Fruit fly (Drosophila melanogaster): ENCODE measurements around the gene CG17477.
A peak's percentile ranks its signal among the peaks of the same experiment; 100 is the strongest.

The CG17477 gene

dm6 chr3R:17087977-17088618, 38.6 kb downstream of the CG17477 start, which contains the start of gene cal1 (continued):
- TF ChIP-seq btn (GFP tag; optimal IDR thresholded peaks at IDR 0.05): no peak
- TF ChIP-seq Optix (GFP tag; IDR thresholded peaks at IDR 0.05): no peak
- peak; percentile 77 for TF ChIP-seq Sin3A (optimal IDR thresholded peaks at IDR 0.05)
- peak; percentile 15 for TF ChIP-seq Ets97D (GFP tag; optimal IDR thresholded peaks at IDR 0.05)
- no peak for TF ChIP-seq HLH3B (GFP tag; IDR thresholded peaks at IDR 0.05)
- no peak for TF ChIP-seq H2.0 (GFP tag; IDR thresholded peaks at IDR 0.05)
- TF ChIP-seq CG2712 (tag; optimal IDR thresholded peaks at IDR 0.05): peak; percentile 51
- no peak for TF ChIP-seq dmrt99B (tag; optimal IDR thresholded peaks at IDR 0.05)
- TF ChIP-seq E2f2 (GFP tag; IDR thresholded peaks at IDR 0.05): peak; percentile 97
- TF ChIP-seq CG14667 (GFP tag; IDR thresholded peaks at IDR 0.05): no peak
- no peak for TF ChIP-seq gce (GFP tag; IDR thresholded peaks at IDR 0.05)
- TF ChIP-seq CG4617 (GFP tag; optimal IDR thresholded peaks at IDR 0.05; ENCODE audit: borderline replicate concordance): peak; percentile 51
- TF ChIP-seq CG33213 (GFP tag; optimal IDR thresholded peaks at IDR 0.05): no peak
- TF ChIP-seq pfk (GFP tag; optimal IDR thresholded peaks at IDR 0.05): no peak
- TF ChIP-seq CG8765 (GFP tag; IDR thresholded peaks at IDR 0.05): no peak
- TF ChIP-seq Hsf (GFP tag; optimal IDR thresholded peaks at IDR 0.05): no peak
- no peak for TF ChIP-seq CG4854 (GFP tag; optimal IDR thresholded peaks at IDR 0.05)
- TF ChIP-seq eyg (GFP tag; optimal IDR thresholded peaks at IDR 0.05): no peak
- TF ChIP-seq B-H1 (GFP tag; IDR thresholded peaks at IDR 0.05): no peak
- TF ChIP-seq CG10654 (GFP tag; optimal IDR thresholded peaks at IDR 0.05): no peak
- TF ChIP-seq CG3163 (GFP tag; optimal IDR thresholded peaks at IDR 0.05): no peak
- no peak for TF ChIP-seq sim (GFP tag; IDR thresholded peaks at IDR 0.05)
- no peak for TF ChIP-seq CG7745 (tag; optimal IDR thresholded peaks at IDR 0.05)
- no peak for TF ChIP-seq ems (GFP tag; optimal IDR thresholded peaks at IDR 0.05)
- TF ChIP-seq wor (GFP tag; IDR thresholded peaks at IDR 0.05): no peak
- TF ChIP-seq Gug (GFP tag; IDR thresholded peaks at IDR 0.05): no peak
- no peak for TF ChIP-seq crc (GFP tag; optimal IDR thresholded peaks at IDR 0.05)
- peak; percentile 28 for TF ChIP-seq CG12391 (tag; optimal IDR thresholded peaks at IDR 0.05)
- TF ChIP-seq pan (optimal IDR thresholded peaks at IDR 0.05): no peak
- TF ChIP-seq pan (GFP tag; optimal IDR thresholded peaks at IDR 0.05 in 1 of 2, IDR thresholded peaks at IDR 0.05 in 1 of 2): no peak
- no peak for TF ChIP-seq CG12236 (GFP tag; optimal IDR thresholded peaks at IDR 0.05)
- TF ChIP-seq Ptx1 (GFP tag; IDR thresholded peaks at IDR 0.05): no peak
- no peak for TF ChIP-seq CG1233 (GFP tag; optimal IDR thresholded peaks at IDR 0.05)
- no peak for TF ChIP-seq CG11456 (GFP tag; IDR thresholded peaks at IDR 0.05)
- peak; percentile 70 for TF ChIP-seq trem (tag; optimal IDR thresholded peaks at IDR 0.05)
- peak; percentile 65 for TF ChIP-seq gfzf (GFP tag; optimal IDR thresholded peaks at IDR 0.05)
- TF ChIP-seq ro (GFP tag; IDR thresholded peaks at IDR 0.05): no peak
- TF ChIP-seq HLH54F (GFP tag; optimal IDR thresholded peaks at IDR 0.05): no peak
- no peak for TF ChIP-seq unc-4 (GFP tag; IDR thresholded peaks at IDR 0.05; ENCODE audit: partially characterized antibody)
- no peak for TF ChIP-seq CG4360 (GFP tag; IDR thresholded peaks at IDR 0.05)
- TF ChIP-seq CG14014 (GFP tag; IDR thresholded peaks at IDR 0.05): no peak
- TF ChIP-seq fd96Cb (tag; optimal IDR thresholded peaks at IDR 0.05): no peak
- TF ChIP-seq row (GFP tag; IDR thresholded peaks at IDR 0.05): peak; percentile 49
- TF ChIP-seq Dp (GFP tag; optimal IDR thresholded peaks at IDR 0.05): peak; percentile 97
- TF ChIP-seq Elba2 (GFP tag; optimal IDR thresholded peaks at IDR 0.05): no peak
- TF ChIP-seq gcm2 (GFP tag; optimal IDR thresholded peaks at IDR 0.05): no peak
- TF ChIP-seq onecut (GFP tag; IDR thresholded peaks at IDR 0.05): no peak
- TF ChIP-seq D19B (GFP tag; optimal IDR thresholded peaks at IDR 0.05): no peak
- no peak for TF ChIP-seq NfI (GFP tag; optimal IDR thresholded peaks at IDR 0.05)
- no peak for TF ChIP-seq CG7357 (GFP tag; IDR thresholded peaks at IDR 0.05)
- TF ChIP-seq CG3847 (GFP tag; IDR thresholded peaks at IDR 0.05): peak; percentile 32; the same call in 1 of the 2 replicates
- TF ChIP-seq HmgZ (tag; optimal IDR thresholded peaks at IDR 0.05): no peak
- peak; percentile 11 for TF ChIP-seq CG17186 (GFP tag; optimal IDR thresholded peaks at IDR 0.05)

All from whole organism, embryonic.